Worm (Caenorhabditis elegans): ENCODE measurements around the gene ZK177.2.
A peak's percentile ranks its signal among the peaks of the same experiment; 100 is the strongest.

The ZK177.2 gene

ce11 chrII:5473946-5474423 lies 45.0 kb upstream of the ZK177.2 start, which contains the start of gene mrps-16 (continued):
- peak; percentile 82 to 83 for TF ChIP-seq lsy-2 (tag; optimal IDR thresholded peaks at IDR 0.05)
- TF ChIP-seq efl-3 (GFP tag; optimal IDR thresholded peaks at IDR 0.05) = no peak
- no peak for TF ChIP-seq hlh-4 (tag; optimal IDR thresholded peaks at IDR 0.05)
- peak; percentile 61 for TF ChIP-seq elt-2 (tag; optimal IDR thresholded peaks at IDR 0.05)
- TF ChIP-seq swsn-7 (tag; optimal IDR thresholded peaks at IDR 0.05) = peak; percentile 76
- peak; percentile 55 for TF ChIP-seq isw-1 (GFP tag; IDR thresholded peaks at IDR 0.05)
- TF ChIP-seq C16A3.4 (tag; optimal IDR thresholded peaks at IDR 0.05) = peak; percentile 80
- peak in 1 of 6 experiments; percentile 72 for TF ChIP-seq elt-3 (tag; optimal IDR thresholded peaks at IDR 0.05)
- no peak for TF ChIP-seq aha-1 (tag; optimal IDR thresholded peaks at IDR 0.05)
- no peak for TF ChIP-seq nhr-84 (tag; optimal IDR thresholded peaks at IDR 0.05)
- TF ChIP-seq nhr-90 (tag; optimal IDR thresholded peaks at IDR 0.05; ENCODE audit: poor library complexity) = peak; percentile 64
- no peak for TF ChIP-seq Y116A8C.19 (tag; optimal IDR thresholded peaks at IDR 0.05; ENCODE audit: borderline replicate concordance)
- TF ChIP-seq egl-13 (tag; optimal IDR thresholded peaks at IDR 0.05) = no peak
- TF ChIP-seq fkh-8 (tag; optimal IDR thresholded peaks at IDR 0.05) = peak; percentile 36
- peak; percentile 4 for TF ChIP-seq C04F5.9 (tag; optimal IDR thresholded peaks at IDR 0.05)
- TF ChIP-seq mep-1 (tag; optimal IDR thresholded peaks at IDR 0.05) = peak; percentile 84
- TF ChIP-seq alr-1 (tag; optimal IDR thresholded peaks at IDR 0.05; ENCODE audit: borderline replicate concordance) = no peak
- peak; percentile 45 for TF ChIP-seq fos-1 (tag; optimal IDR thresholded peaks at IDR 0.05)
- TF ChIP-seq ceh-8 (GFP tag; optimal IDR thresholded peaks at IDR 0.05) = peak; percentile 6
- no peak for TF ChIP-seq sup-37 (GFP tag; optimal IDR thresholded peaks at IDR 0.05)
- TF ChIP-seq snpc-4 (tag; optimal IDR thresholded peaks at IDR 0.05) = peak; percentile 38
- TF ChIP-seq tlp-1 (tag; optimal IDR thresholded peaks at IDR 0.05) = no peak
- no peak for TF ChIP-seq ceh-63 (GFP tag; optimal IDR thresholded peaks at IDR 0.05)
- TF ChIP-seq sox-4 (tag; optimal IDR thresholded peaks at IDR 0.05) = no peak
- TF ChIP-seq fkh-10 (GFP tag; optimal IDR thresholded peaks at IDR 0.05) = no peak
- peak; percentile 44 for TF ChIP-seq zip-4 (GFP tag; optimal IDR thresholded peaks at IDR 0.05)
- TF ChIP-seq mab-9 (GFP tag; IDR thresholded peaks at IDR 0.05) = peak; percentile 36; the same call in 1 of the 2 replicates
- TF ChIP-seq nhr-20 (tag; optimal IDR thresholded peaks at IDR 0.05) = peak; percentile 73
- peak; percentile 37 for TF ChIP-seq nhr-77 (tag; optimal IDR thresholded peaks at IDR 0.05)
- no peak for TF ChIP-seq unc-62 (GFP tag; optimal IDR thresholded peaks at IDR 0.05)
- TF ChIP-seq ztf-11 (tag; optimal IDR thresholded peaks at IDR 0.05) = no peak
- no peak for TF ChIP-seq nhr-76 (tag; optimal IDR thresholded peaks at IDR 0.05)
- peak; percentile 98 for TF ChIP-seq F16B12.6 (tag; optimal IDR thresholded peaks at IDR 0.05)
- TF ChIP-seq dsc-1 (tag; optimal IDR thresholded peaks at IDR 0.05) = peak; percentile 59
- peak; percentile 97 to 98 for TF ChIP-seq lin-35 (GFP tag; optimal IDR thresholded peaks at IDR 0.05)

- TF ChIP-seq snpc-4 (tag; optimal IDR thresholded peaks at IDR 0.05) (no peak), pax-3 (tag; optimal IDR thresholded peaks at IDR 0.05) (no peak), elt-2 (tag; optimal IDR thresholded peaks at IDR 0.05) (no peak), Y116A8C.19 (tag; optimal IDR thresholded peaks at IDR 0.05; ENCODE audit: borderline replicate concordance) (no peak), snu-23 (GFP tag; optimal IDR thresholded peaks at IDR 0.05) (no peak), nhr-77 (tag; optimal IDR thresholded peaks at IDR 0.05) (no peak), hlh-17 (GFP tag; optimal IDR thresholded peaks at IDR 0.05; ENCODE audit: borderline replicate concordance) (no peak)
These were observed 44.1 kb upstream of the ZK177.2 start, which contains the start of gene ilcr-2 for ce11 chrII:5474946-5475345. Gene ilcr-2, plus strand, starts transcription at chrII:5475246.

DNA sequence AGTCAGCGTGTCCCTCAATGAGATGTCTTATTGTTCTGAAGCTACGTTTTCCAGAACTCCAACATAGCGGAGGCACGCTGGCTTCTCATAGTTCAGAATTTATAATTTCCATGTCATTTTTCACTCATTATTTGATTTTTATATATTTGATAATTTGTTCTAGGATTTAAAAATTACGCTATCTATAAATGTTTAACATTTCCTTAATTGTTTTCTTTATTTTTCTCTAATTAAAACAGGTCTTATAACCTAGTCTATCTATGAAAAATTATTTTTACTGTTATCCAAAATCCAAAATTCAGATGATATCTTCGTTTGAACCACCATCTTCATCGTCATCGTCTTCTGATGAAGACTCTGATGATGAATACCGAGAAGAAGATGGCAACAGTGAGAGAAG lies 40.7 kb upstream of the ZK177.2 start, which contains the start of gene F56D1.1:
TSS of gene F56D1.1 (plus strand) at position 301 of the 400 bp plus-strand sequence.
- TF ChIP-seq efl-1 (optimal IDR thresholded peaks at IDR 0.05) (no peak), efl-1 (GFP tag; optimal IDR thresholded peaks at IDR 0.05 in 1 of 2) (peak in 1 of 2 experiments; percentile 49), aly-2 (tag; optimal IDR thresholded peaks at IDR 0.05) (no peak), mdl-1 (tag; optimal IDR thresholded peaks at IDR 0.05) (no peak), ama-1 (optimal IDR thresholded peaks at IDR 0.05) (no peak)
